Worm (Caenorhabditis elegans) whole organism, L4 larva: ENCODE data around the gene gcy-27.

Experiments
- F49E8.2 ChIP-seq: sonication (generic microtip); optimal IDR thresholded peaks from 2 replicates; lab custom pipeline; 2016; ENCODE audit warnings: missing compliant biosample characterization, mild to moderate bottlenecking, missing genetic modification characterization, borderline replicate concordance
- ceh-32 ChIP-seq: sonication (generic microtip); optimal IDR thresholded peaks from 2 replicates; lab custom pipeline; 2016; ENCODE audit warnings: mild to moderate bottlenecking, missing genetic modification characterization, missing compliant biosample characterization; ENCODE audit not compliant: poor library complexity
- ceh-44 ChIP-seq: fragments of 200-800 bp; sonication (Bioruptor generic); IDR thresholded peaks from 2 replicates; pipeline ENCODE4 v1.3.6; 2022; ENCODE audit warnings: missing genetic modification reagents, missing genetic modification characterization, missing compliant biosample characterization
- ceh-62 ChIP-seq: sonication (generic microtip); optimal IDR thresholded peaks from 2 replicates; lab custom pipeline; 2017; ENCODE audit warnings: missing biosample characterization, missing genetic modification characterization
- daf-16 ChIP-seq, 3 experiments: sonication (generic microtip); optimal IDR thresholded peaks; 2 replicates each; lab custom pipeline; 2016 to 2017; ENCODE audit warnings: missing genetic modification characterization in 3 of 3, missing genetic modification reagents in 3 of 3, mild to moderate bottlenecking in 2 of 3, missing compliant biosample characterization in 2 of 3, missing biosample characterization in 1 of 3, moderate library complexity in 1 of 3
- dmd-6 ChIP-seq: fragments of 200-800 bp; sonication (Bioruptor generic); IDR thresholded peaks from 2 replicates; pipeline ENCODE4 v1.3.6; 2022; ENCODE audit warnings: missing genetic modification reagents, missing genetic modification characterization, missing compliant biosample characterization
- lin-1 ChIP-seq: fragments of 200-800 bp; sonication (Bioruptor generic); IDR thresholded peaks from 2 replicates; pipeline ENCODE4 v1.3.6; 2022; ENCODE audit warnings: missing genetic modification reagents, missing genetic modification characterization, missing compliant biosample characterization
- mxl-3 ChIP-seq: fragments of 200-800 bp; sonication (Bioruptor generic); optimal IDR thresholded peaks from 2 replicates; lab custom pipeline; 2018; ENCODE audit warnings: mild to moderate bottlenecking, missing genetic modification characterization, missing compliant biosample characterization
- nhr-28 ChIP-seq: fragments of 150-350 bp; optimal IDR thresholded peaks from 2 replicates; lab custom pipeline; 2014; ENCODE audit warnings: missing biosample characterization, missing genetic modification characterization
- pqm-1 ChIP-seq: sonication (generic microtip); optimal IDR thresholded peaks from 2 replicates; lab custom pipeline; 2017; ENCODE audit warnings: missing biosample characterization, missing genetic modification characterization
- unc-62 ChIP-seq, 3 experiments: fragments of 150-350 bp in 1 of 3; sonication (generic microtip); optimal IDR thresholded peaks in 2 of 3; peaks in 1 of 3; 1 replicate in 1 of 3; 2 replicates in 2 of 3; lab custom pipeline; 2014 to 2017; ENCODE audit warnings: missing biosample characterization in 3 of 3, missing genetic modification characterization in 3 of 3, missing genetic modification reagents in 3 of 3, missing genotype in 1 of 3

Gene gcy-27

ce11 chrIV:17395910-17396309 lies 40.5 kb downstream of the gcy-27 start, which contains the start of gene sru-15 (continued):
- TF ChIP-seq ceh-62, result no peak

ce11 chrIV:17387442-17387967 lies 48.9 kb downstream of the gcy-27 start, which contains the start of gene T02D1.8:
T02D1.8 (minus strand) TSS chrIV:17387492.
- TF ChIP-seq lin-1 (no peak), mxl-3 (GFP tag; lab: Kevin White, UChicago) (peak; percentile 74), dmd-6 (GFP tag; lab: Robert Waterston, UW) (peak; percentile 75), ceh-44 (GFP tag; lab: Robert Waterston, UW) (no peak), pqm-1 (peak; percentile 78), ceh-62 (no peak), daf-16 (GFP tag; optimal IDR thresholded peaks at IDR 0.05; lab: Kevin White, UChicago) (no peak), daf-16 (tag; optimal IDR thresholded peaks at IDR 0.05; lab: Kevin White, UChicago) (peak; percentile 60), nhr-28 (tag; lab: Kevin White, UChicago) (peak; percentile 64), F49E8.2 (tag; lab: Kevin White, UChicago) (no peak)

ce11 chrIV:17383046-17383445 lies 53.4 kb downstream of the gcy-27 start, which contains the start of gene C30H6.12:
C30H6.12 (plus strand) TSS chrIV:17383346.
- no peak for TF ChIP-seq ceh-32 (tag; lab: Kevin White, UChicago)
- peak in 1 of 2 experiments; percentile 40 for TF ChIP-seq unc-62 (GFP tag; optimal IDR thresholded peaks at IDR 0.05 in 1 of 2; lab: Kevin White, UChicago)
- no peak for TF ChIP-seq unc-62 (tag; optimal IDR thresholded peaks at IDR 0.05; lab: Kevin White, UChicago)
